Worm (Caenorhabditis elegans): ENCODE data around the gene rrf-3.

The rrf-3 gene

DNA sequence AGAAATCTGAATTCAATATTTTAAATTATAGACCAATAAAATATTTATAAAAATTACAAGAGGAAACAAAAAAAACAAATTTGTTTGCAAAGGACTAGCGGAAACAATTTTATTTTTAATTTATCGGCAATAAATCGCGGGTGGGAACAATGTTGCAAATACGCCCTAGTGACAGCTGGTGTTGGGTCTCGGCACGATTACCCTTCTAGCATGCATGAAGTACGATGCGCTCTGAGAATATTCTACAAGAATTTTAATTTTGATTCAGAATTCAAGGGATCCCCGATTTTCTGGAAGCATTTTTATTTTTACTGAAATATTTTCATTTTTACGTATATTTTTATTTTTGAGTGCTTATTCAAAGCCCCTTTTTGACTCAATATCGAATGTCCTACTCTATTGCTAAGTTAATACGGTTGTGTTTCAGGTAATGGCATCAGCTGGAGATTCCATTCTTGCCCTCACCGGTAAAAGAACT is 22.8 kb downstream of the rrf-3 start, which contains the start of the genes mig-5 and cct-1 (continued):
- no peak for TF ChIP-seq skn-1 (tag; optimal IDR thresholded peaks at IDR 0.05)
- peak; percentile 87 for TF ChIP-seq zag-1 (tag; optimal IDR thresholded peaks at IDR 0.05)
- peak; percentile 78; the same call in 1 of the 2 replicates for TF ChIP-seq nhr-42 (GFP tag; IDR thresholded peaks at IDR 0.05)
- peak; percentile 41 for TF ChIP-seq Y5F2A.4 (GFP tag; optimal IDR thresholded peaks at IDR 0.05)
- TF ChIP-seq mdt-29 (GFP tag; IDR thresholded peaks at IDR 0.05), result peak; percentile 77
- no peak for TF ChIP-seq daf-19 (GFP tag; conservative IDR thresholded peaks at IDR 0.05)
- peak; percentile 93 for TF ChIP-seq arid-1 (GFP tag; conservative IDR thresholded peaks at IDR 0.05)
- peak; percentile 88 for TF ChIP-seq nhr-10 (tag; optimal IDR thresholded peaks at IDR 0.05)
- TF ChIP-seq dve-1 (tag; optimal IDR thresholded peaks at IDR 0.05; ENCODE audit: insufficient read depth), result peak; percentile 98
- TF ChIP-seq nhr-25 (tag; optimal IDR thresholded peaks at IDR 0.05; ENCODE audit: borderline replicate concordance, insufficient read depth), result peak; percentile 93
- TF ChIP-seq madf-5 (GFP tag; IDR thresholded peaks at IDR 0.05), result no peak
- no peak for TF ChIP-seq F44E2.7 (GFP tag; IDR thresholded peaks at IDR 0.05)
- no peak for TF ChIP-seq cey-2 (tag; optimal IDR thresholded peaks at IDR 0.05; ENCODE audit: borderline replicate concordance, insufficient read depth)
- TF ChIP-seq duxl-1 (tag; optimal IDR thresholded peaks at IDR 0.05; ENCODE audit: poor library complexity), result peak; percentile 92
- peak in 1 of 2 experiments; percentile 82 for TF ChIP-seq ZK546.5 (tag; optimal IDR thresholded peaks at IDR 0.05)
- TF ChIP-seq set-16 (GFP tag; IDR thresholded peaks at IDR 0.05), result no peak
- TF ChIP-seq fkh-10 (GFP tag; optimal IDR thresholded peaks at IDR 0.05), result peak; percentile 97
- TF ChIP-seq nhr-28 (tag; optimal IDR thresholded peaks at IDR 0.05), result peak; percentile 91
- peak; percentile 78 for TF ChIP-seq spr-3 (GFP tag; optimal IDR thresholded peaks at IDR 0.05)
- TF ChIP-seq ceh-32 (tag; optimal IDR thresholded peaks at IDR 0.05; ENCODE audit: poor library complexity), result peak; percentile 53
- TF ChIP-seq egl-27 (tag; optimal IDR thresholded peaks at IDR 0.05), result no peak
- no peak for TF ChIP-seq dmd-8 (GFP tag; IDR thresholded peaks at IDR 0.05)
- TF ChIP-seq ama-1 (optimal IDR thresholded peaks at IDR 0.05), result no peak
- TF ChIP-seq dmd-9 (GFP tag; IDR thresholded peaks at IDR 0.05), result no peak
- TF ChIP-seq lin-39 (tag; optimal IDR thresholded peaks at IDR 0.05), result peak; percentile 83
- TF ChIP-seq Y48G9A.11 (GFP tag; IDR thresholded peaks at IDR 0.05), result peak; percentile 58
- TF ChIP-seq unc-130 (GFP tag; optimal IDR thresholded peaks at IDR 0.05), result peak; percentile 65
- TF ChIP-seq php-3 (GFP tag; IDR thresholded peaks at IDR 0.05), result peak; percentile 96
- TF ChIP-seq rbr-2 (tag; optimal IDR thresholded peaks at IDR 0.05), result peak; percentile 96
- peak; percentile 85 for TF ChIP-seq lin-1 (GFP tag; IDR thresholded peaks at IDR 0.05)
- TF ChIP-seq zip-2 (tag; optimal IDR thresholded peaks at IDR 0.05), result peak; percentile 81
- peak; percentile 57; the same call in 1 of the 2 replicates for TF ChIP-seq mxl-2 (GFP tag; conservative IDR thresholded peaks at IDR 0.05)
- TF ChIP-seq ceh-82 (tag; optimal IDR thresholded peaks at IDR 0.05), result no peak
- TF ChIP-seq unc-62 (GFP tag; optimal IDR thresholded peaks at IDR 0.05 in 1 of 2), result peak in 1 of 2 experiments; percentile 98
- no peak for TF ChIP-seq unc-62 (tag; optimal IDR thresholded peaks at IDR 0.05)
- TF ChIP-seq pqm-1 (tag; optimal IDR thresholded peaks at IDR 0.05), result peak; percentile 62
- peak; percentile 85 for TF ChIP-seq aha-1 (tag)
- TF ChIP-seq gei-8 (GFP tag; optimal IDR thresholded peaks at IDR 0.05), result no peak
- peak; percentile 61 to 87 for TF ChIP-seq daf-16 (GFP tag; optimal IDR thresholded peaks at IDR 0.05)
- peak; percentile 84 for TF ChIP-seq daf-16 (tag; optimal IDR thresholded peaks at IDR 0.05)
- TF ChIP-seq dpl-1 (GFP tag; optimal IDR thresholded peaks at IDR 0.05), result peak; percentile 91
- TF ChIP-seq nhr-111 (GFP tag; optimal IDR thresholded peaks at IDR 0.05), result no peak
- TF ChIP-seq mdl-1 (tag; optimal IDR thresholded peaks at IDR 0.05), result peak; percentile 51 to 75
- TF ChIP-seq lin-13 (GFP tag; optimal IDR thresholded peaks at IDR 0.05), result peak; percentile 87
- peak; percentile 76; the same call in 1 of the 2 replicates for TF ChIP-seq saeg-2 (GFP tag; IDR thresholded peaks at IDR 0.05)
- TF ChIP-seq ceh-62 (tag; optimal IDR thresholded peaks at IDR 0.05), result no peak
- peak; percentile 94 for TF ChIP-seq hlh-11 (tag; optimal IDR thresholded peaks at IDR 0.05)
- TF ChIP-seq sdz-12 (GFP tag; optimal IDR thresholded peaks at IDR 0.05), result no peak
- no peak for TF ChIP-seq F49E8.2 (tag; optimal IDR thresholded peaks at IDR 0.05; ENCODE audit: borderline replicate concordance)
- peak; percentile 96 for TF ChIP-seq nhr-102 (tag; optimal IDR thresholded peaks at IDR 0.05)
- TF ChIP-seq ZK337.2 (GFP tag; IDR thresholded peaks at IDR 0.05), result no peak

Data from whole organism, L4 larva.